Fruit fly (Drosophila melanogaster): ENCODE results near the gene CG8065.

DNA sequence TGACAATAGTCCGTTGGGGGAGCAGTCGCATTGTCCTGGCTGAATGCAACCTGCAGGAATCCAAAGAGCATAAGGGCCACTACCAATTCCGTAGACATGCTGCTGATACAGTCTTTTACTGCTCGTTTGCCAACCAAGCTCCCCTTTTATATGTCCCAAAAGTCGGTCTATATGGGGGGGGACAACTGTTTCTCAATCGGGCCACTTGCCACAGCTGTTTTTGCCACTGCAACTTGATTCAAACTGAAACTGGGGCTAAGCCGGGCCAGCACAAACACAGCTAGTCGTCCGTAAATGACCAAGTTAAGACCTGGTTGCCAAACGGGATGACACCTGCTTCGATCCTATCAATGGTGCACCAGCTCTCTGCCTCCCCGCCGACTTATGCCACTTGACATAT lies 48.5 kb upstream of the CG8065 start, which contains the start of gene CG6628:
- TF ChIP-seq CG15336 (GFP tag; IDR thresholded peaks at IDR 0.05) = no peak
- no peak for TF ChIP-seq Sox14 (GFP tag; optimal IDR thresholded peaks at IDR 0.05)
- no peak for TF ChIP-seq CG4318 (GFP tag; optimal IDR thresholded peaks at IDR 0.05)
- TF ChIP-seq Blimp-1 (GFP tag; optimal IDR thresholded peaks at IDR 0.05) = no peak
- no peak for TF ChIP-seq vri (GFP tag; optimal IDR thresholded peaks at IDR 0.05)
- TF ChIP-seq acj6 (GFP tag; optimal IDR thresholded peaks at IDR 0.05) = no peak
- TF ChIP-seq Eip93F (GFP tag; optimal IDR thresholded peaks at IDR 0.05) = no peak
- no peak for TF ChIP-seq CG32006 (GFP tag; optimal IDR thresholded peaks at IDR 0.05)
- TF ChIP-seq CG16779 (tag; optimal IDR thresholded peaks at IDR 0.05) = no peak
- TF ChIP-seq eg (GFP tag; IDR thresholded peaks at IDR 0.05) = no peak
- no peak for TF ChIP-seq Smox (GFP tag; optimal IDR thresholded peaks at IDR 0.05)
- TF ChIP-seq salr (GFP tag; optimal IDR thresholded peaks at IDR 0.05) = no peak

All from whole organism, prepupa.